Worm (Caenorhabditis elegans) whole organism, L4 larva: ENCODE measurements around the gene C35B1.3.

Experiments
- F26F4.8 ChIP-seq: fragments of 200-800 bp; sonication (Bioruptor generic); conservative IDR thresholded peaks from 2 replicates; pipeline ENCODE4 v1.3.6; 2022; ENCODE audit warnings: missing genetic modification characterization, missing compliant biosample characterization
- F44E2.7 ChIP-seq: fragments of 200-800 bp; sonication (Bioruptor generic); IDR thresholded peaks from 2 replicates; pipeline ENCODE4 v2.1.2; 2022; ENCODE audit warnings: missing genetic modification characterization, missing compliant biosample characterization
- aha-1 ChIP-seq: fragments of 150-350 bp; peaks from one replicate; lab custom pipeline; 2014; ENCODE audit warnings: missing biosample characterization, missing genetic modification characterization
- aly-2 ChIP-seq: sonication (generic microtip); optimal IDR thresholded peaks from 2 replicates; lab custom pipeline; 2018; ENCODE audit warnings: missing biosample characterization, missing genetic modification characterization
- ama-1 ChIP-seq: fragments of 150-350 bp; optimal IDR thresholded peaks from 2 replicates; lab custom pipeline; 2014; ENCODE audit warnings: inconsistent platforms, mixed read lengths
- attf-4 ChIP-seq: sonication (generic microtip); optimal IDR thresholded peaks from 3 replicates; lab custom pipeline; 2017; ENCODE audit warnings: missing biosample characterization, missing genetic modification characterization
- ceh-20 ChIP-seq: fragments of 200-800 bp; sonication (Bioruptor generic); IDR thresholded peaks from 2 replicates; pipeline ENCODE4 v1.3.6; 2022; ENCODE audit warnings: missing genetic modification reagents, missing genetic modification characterization, missing compliant biosample characterization
- daf-12 ChIP-seq: fragments of 150-350 bp; optimal IDR thresholded peaks from 2 replicates; lab custom pipeline; 2014; ENCODE audit warnings: missing biosample characterization, missing genetic modification reagents, missing genetic modification characterization
- daf-16 ChIP-seq, 3 experiments: sonication (generic microtip); optimal IDR thresholded peaks; 2 replicates each; lab custom pipeline; 2016 to 2017; ENCODE audit warnings: missing genetic modification characterization in 3 of 3, missing genetic modification reagents in 3 of 3, mild to moderate bottlenecking in 2 of 3, missing compliant biosample characterization in 2 of 3, missing biosample characterization in 1 of 3, moderate library complexity in 1 of 3
- dmd-6 ChIP-seq: fragments of 200-800 bp; sonication (Bioruptor generic); IDR thresholded peaks from 2 replicates; pipeline ENCODE4 v1.3.6; 2022; ENCODE audit warnings: missing genetic modification reagents, missing genetic modification characterization, missing compliant biosample characterization
- dpl-1 ChIP-seq: fragments of 150-350 bp; optimal IDR thresholded peaks from 2 replicates; lab custom pipeline; 2014; ENCODE audit warnings: missing biosample characterization, missing genetic modification reagents, missing genetic modification characterization
- duxl-1 ChIP-seq: sonication (generic microtip); optimal IDR thresholded peaks from 2 replicates; lab custom pipeline; 2016; ENCODE audit warnings: mild to moderate bottlenecking, missing genetic modification characterization, moderate library complexity, missing compliant biosample characterization; ENCODE audit not compliant: poor library complexity
- fkh-10 ChIP-seq: fragments of 150-350 bp; optimal IDR thresholded peaks from 2 replicates; lab custom pipeline; 2014; ENCODE audit warnings: missing biosample characterization, missing genetic modification reagents, missing genetic modification characterization
- fos-1 ChIP-seq: fragments of 150-350 bp; optimal IDR thresholded peaks from 2 replicates; lab custom pipeline; 2014; ENCODE audit warnings: missing biosample characterization, missing genetic modification characterization
- gei-8 ChIP-seq: fragments of 200-800 bp; sonication (Bioruptor generic); optimal IDR thresholded peaks from 2 replicates; lab custom pipeline; 2018; ENCODE audit warnings: mild to moderate bottlenecking, missing genetic modification characterization, missing compliant biosample characterization
- hlh-30 ChIP-seq: sonication (generic microtip); optimal IDR thresholded peaks from 2 replicates; lab custom pipeline; 2017; ENCODE audit warnings: antibody characterized with exemption, mild to moderate bottlenecking, missing genetic modification characterization, missing compliant biosample characterization; ENCODE audit not compliant: insufficient read depth
- lim-7 ChIP-seq: fragments of 200-800 bp; sonication (Bioruptor generic); IDR thresholded peaks from 2 replicates; pipeline ENCODE4 v1.3.6; 2022; ENCODE audit warnings: missing genetic modification characterization, missing compliant biosample characterization
- lin-1 ChIP-seq: fragments of 200-800 bp; sonication (Bioruptor generic); IDR thresholded peaks from 2 replicates; pipeline ENCODE4 v1.3.6; 2022; ENCODE audit warnings: missing genetic modification reagents, missing genetic modification characterization, missing compliant biosample characterization
- lir-3 ChIP-seq: sonication (generic microtip); optimal IDR thresholded peaks from 2 replicates; lab custom pipeline; 2016; ENCODE audit warnings: mild to moderate bottlenecking, missing genetic modification characterization, missing compliant biosample characterization
- lsy-2 ChIP-seq, 2 experiments: fragments of 150-350 bp in 1 of 2; sonication (generic microtip) in 1 of 2; optimal IDR thresholded peaks; 2 replicates each; lab custom pipeline; 2014 to 2017; ENCODE audit warnings: missing biosample characterization in 2 of 2, missing genetic modification characterization in 2 of 2
- madf-5 ChIP-seq, 2 experiments: fragments of 200-800 bp; sonication (Bioruptor generic); IDR thresholded peaks; 2 replicates each; pipeline ENCODE4 v1.3.6; 2022; ENCODE audit warnings: missing compliant biosample characterization in 2 of 2, missing genetic modification characterization in 2 of 2
- mep-1 ChIP-seq: fragments of 150-350 bp; sonication (generic microtip); optimal IDR thresholded peaks from 3 replicates; lab custom pipeline; 2014; ENCODE audit warnings: missing biosample characterization, missing genetic modification characterization
- mxl-2 ChIP-seq: fragments of 200-800 bp; sonication (Bioruptor generic); conservative IDR thresholded peaks from 2 replicates; pipeline ENCODE4 v1.3.6; 2022; ENCODE audit warnings: missing genetic modification reagents, missing genetic modification characterization, missing compliant biosample characterization
- mxl-3 ChIP-seq: fragments of 200-800 bp; sonication (Bioruptor generic); optimal IDR thresholded peaks from 2 replicates; lab custom pipeline; 2018; ENCODE audit warnings: mild to moderate bottlenecking, missing genetic modification characterization, missing compliant biosample characterization
- nhr-102 ChIP-seq: sonication (generic microtip); optimal IDR thresholded peaks from 2 replicates; lab custom pipeline; 2016; ENCODE audit warnings: mild to moderate bottlenecking, missing genetic modification characterization, moderate library complexity, missing compliant biosample characterization
- nhr-28 ChIP-seq: fragments of 150-350 bp; optimal IDR thresholded peaks from 2 replicates; lab custom pipeline; 2014; ENCODE audit warnings: missing biosample characterization, missing genetic modification characterization
- nhr-41 ChIP-seq: fragments of 200-800 bp; sonication (Bioruptor generic); IDR thresholded peaks from 2 replicates; pipeline ENCODE4 v1.3.6; 2022; ENCODE audit warnings: missing genetic modification reagents, missing genetic modification characterization, missing compliant biosample characterization
- nhr-48 ChIP-seq: sonication (generic microtip); optimal IDR thresholded peaks from 2 replicates; lab custom pipeline; 2016; ENCODE audit warnings: mild to moderate bottlenecking, missing genetic modification characterization, missing compliant biosample characterization
- nhr-76 ChIP-seq: fragments of 150-350 bp; optimal IDR thresholded peaks from 2 replicates; lab custom pipeline; 2014; ENCODE audit warnings: missing biosample characterization, missing genetic modification characterization
- rbr-2 ChIP-seq: sonication (generic microtip); optimal IDR thresholded peaks from 2 replicates; lab custom pipeline; 2016; ENCODE audit warnings: missing genotype, missing genetic modification characterization, missing compliant biosample characterization
- saeg-2 ChIP-seq: fragments of 200-800 bp; sonication (Bioruptor generic); IDR thresholded peaks from 2 replicates; pipeline ENCODE4 v1.3.6; 2022; ENCODE audit warnings: missing genetic modification reagents, missing genetic modification characterization, missing compliant biosample characterization
- skn-1 ChIP-seq: fragments of 150-350 bp; optimal IDR thresholded peaks from 2 replicates; lab custom pipeline; 2014; ENCODE audit warnings: missing biosample characterization, missing genetic modification characterization
- snpc-1.2 ChIP-seq: fragments of 200-800 bp; sonication (Bioruptor generic); IDR thresholded peaks from 2 replicates; pipeline ENCODE4 v1.3.6; 2022; ENCODE audit warnings: missing genetic modification reagents, missing genetic modification characterization, missing compliant biosample characterization
- spr-1 ChIP-seq: sonication (generic microtip); optimal IDR thresholded peaks from 2 replicates; lab custom pipeline; 2016; ENCODE audit warnings: mild to moderate bottlenecking, missing genetic modification characterization, missing compliant biosample characterization
- unc-62 ChIP-seq, 3 experiments: fragments of 150-350 bp in 1 of 3; sonication (generic microtip); optimal IDR thresholded peaks in 2 of 3; peaks in 1 of 3; 1 replicate in 1 of 3; 2 replicates in 2 of 3; lab custom pipeline; 2014 to 2017; ENCODE audit warnings: missing biosample characterization in 3 of 3, missing genetic modification characterization in 3 of 3, missing genetic modification reagents in 3 of 3, missing genotype in 1 of 3
- zip-2 ChIP-seq: fragments of 150-350 bp; optimal IDR thresholded peaks from 2 replicates; lab custom pipeline; 2014; ENCODE audit warnings: missing biosample characterization, missing genetic modification characterization

Gene C35B1.3

ce11 chrIV:4099773-4100172 lies 18.8 kb downstream of the C35B1.3 start:
- peak; percentile 45 for TF ChIP-seq hlh-30 (tag; lab: Kevin White, UChicago)
- TF ChIP-seq daf-16 (GFP tag; optimal IDR thresholded peaks at IDR 0.05; lab: Kevin White, UChicago), result peak in 1 of 2 experiments; percentile 95
- TF ChIP-seq daf-16 (tag; optimal IDR thresholded peaks at IDR 0.05; lab: Kevin White, UChicago), result no peak
- TF ChIP-seq nhr-76, result no peak

- TF ChIP-seq unc-62 (GFP tag; optimal IDR thresholded peaks at IDR 0.05 in 1 of 2; lab: Kevin White, UChicago) (peak in 1 of 2 experiments; percentile 58), unc-62 (tag; optimal IDR thresholded peaks at IDR 0.05; lab: Kevin White, UChicago) (no peak), F26F4.8 (GFP tag; lab: Robert Waterston, UW) (no peak)
These were observed 21.8 kb downstream of the C35B1.3 start, which contains the start of gene ubc-1 for ce11 chrIV:4102720-4103119. Gene ubc-1 (plus strand): TSS chrIV:4103020.

DNA sequence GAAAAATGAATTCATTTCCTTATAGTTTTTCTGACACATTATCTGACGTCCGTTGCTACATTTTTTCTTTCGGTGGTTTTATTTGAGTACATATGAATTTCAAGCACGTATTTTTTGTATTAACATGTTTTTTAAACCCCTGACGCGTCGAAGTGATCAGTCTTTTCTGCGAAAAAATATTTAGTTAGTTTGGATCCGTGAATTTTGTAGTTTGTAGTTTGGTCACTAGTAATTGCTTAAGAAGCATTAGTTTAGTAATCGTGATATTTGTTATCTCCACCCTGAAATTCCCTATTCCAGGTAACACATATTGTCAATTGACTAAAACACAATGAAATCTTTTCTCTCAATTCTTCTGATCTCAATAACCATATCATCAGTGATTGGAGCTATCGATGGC lies 27.8 kb downstream of the C35B1.3 start, which contains the start of gene C35B1.7:
C35B1.7 (plus strand) TSS at position 301 of the 400 bp plus-strand sequence.
- TF ChIP-seq mep-1 (tag; lab: Kevin White, UChicago) (no peak), lir-3 (no peak), saeg-2 (GFP tag; lab: Robert Waterston, UW) (no peak), ceh-20 (GFP tag; lab: Robert Waterston, UW) (no peak), duxl-1 (tag; lab: Kevin White, UChicago) (no peak), ama-1 (no peak), nhr-41 (GFP tag; lab: Robert Waterston, UW) (no peak)

- TF ChIP-seq nhr-102 (tag; lab: Kevin White, UChicago) (no peak), lim-7 (GFP tag; lab: Robert Waterston, UW) (no peak), nhr-28 (no peak), dmd-6 (GFP tag; lab: Robert Waterston, UW) (no peak), nhr-48 (tag; lab: Kevin White, UChicago) (no peak)
These were observed 31.4 kb downstream of the C35B1.3 start, which contains the start of gene F49F1.14 for ce11 chrIV:4112387-4112786. Gene F49F1.14 (minus strand): TSS chrIV:4112487.

ce11 chrIV:4114526-4114925 lies 33.6 kb downstream of the C35B1.3 start, which contains the start of gene F49F1.15:
Gene F49F1.15 (minus strand): TSS chrIV:4114626.
- TF ChIP-seq daf-12 (tag; lab: Kevin White, UChicago) (no peak), attf-4 (tag; lab: Kevin White, UChicago) (no peak), snpc-1.2 (GFP tag; lab: Robert Waterston, UW) (no peak), mxl-3 (GFP tag; lab: Kevin White, UChicago) (no peak), skn-1 (tag; lab: Kevin White, UChicago) (no peak), mxl-2 (GFP tag; lab: Robert Waterston, UW) (no peak), aly-2 (no peak), lin-1 (GFP tag; lab: Robert Waterston, UW) (no peak), mep-1 (tag; lab: Kevin White, UChicago) (no peak), fos-1 (tag; lab: Kevin White, UChicago) (no peak), spr-1 (no peak), rbr-2 (tag; lab: Kevin White, UChicago) (no peak)
- TF ChIP-seq, all 104 proteins: peak for 0

DNA sequence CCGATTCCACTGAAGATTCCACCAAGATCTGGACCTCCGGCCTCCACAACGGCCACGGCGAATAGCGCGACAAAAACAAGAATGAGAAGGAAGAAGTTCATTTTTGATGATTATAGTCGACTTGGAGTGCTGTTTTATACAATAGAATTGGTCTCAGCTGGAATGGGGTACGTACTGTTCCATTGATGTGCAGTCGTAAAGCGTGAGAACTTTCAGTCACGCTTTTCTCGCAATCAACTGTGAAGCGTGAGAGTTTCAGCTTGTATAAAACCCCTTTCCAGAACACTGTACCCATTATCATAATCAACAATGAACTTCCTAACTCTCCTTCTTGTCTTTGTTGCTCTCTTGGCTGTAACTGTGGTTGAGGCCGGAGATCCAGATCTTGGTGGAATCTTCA lies 34.7 kb downstream of the C35B1.3 start, which contains the start of the genes F49F1.4 and F49F1.2:
F49F1.4 (minus strand) TSS at position 101 of the 400 bp plus-strand sequence.
F49F1.2 (plus strand) TSS at position 310 of the 400 bp plus-strand sequence.
- no peak for TF ChIP-seq aha-1 (tag; lab: Kevin White, UChicago)
- no peak for TF ChIP-seq fkh-10 (GFP tag; lab: Kevin White, UChicago)
- no peak for TF ChIP-seq zip-2 (tag; lab: Kevin White, UChicago)
- no peak for TF ChIP-seq aly-2
- no peak for TF ChIP-seq F44E2.7 (GFP tag; lab: Robert Waterston, UW)
- TF ChIP-seq madf-5 (GFP tag; IDR thresholded peaks at IDR 0.05; lab: Robert Waterston, UW), result no peak
- no peak for TF ChIP-seq mxl-3 (GFP tag; lab: Kevin White, UChicago)
- TF ChIP-seq lsy-2 (tag; optimal IDR thresholded peaks at IDR 0.05; lab: Kevin White, UChicago), result no peak
- TF ChIP-seq dpl-1 (GFP tag; lab: Kevin White, UChicago), result no peak
- TF ChIP-seq gei-8 (GFP tag; lab: Kevin White, UChicago), result no peak
